Worm (Caenorhabditis elegans) whole organism, L1 larva: ENCODE results near the gene elo-3.
A peak's percentile ranks its signal among the peaks of the same experiment; 100 is the strongest.
"Not testable (repeated sequence)": the region's sequence is repeated elsewhere in the genome, so short reads cannot be mapped to it uniquely, and the experiment has no call there.

ENCODE experiments used
- F16B12.6 ChIP-seq: fragments of 150-350 bp; optimal IDR thresholded peaks from 2 replicates; lab custom pipeline; 2014; ENCODE audit warnings: missing biosample characterization, missing genetic modification characterization
- blmp-1 ChIP-seq: fragments of 150-350 bp; optimal IDR thresholded peaks from 2 replicates; lab custom pipeline; 2014; ENCODE audit warnings: missing biosample characterization, missing genetic modification characterization
- ceh-63 ChIP-seq: fragments of 200-800 bp; sonication (Bioruptor generic); optimal IDR thresholded peaks from 2 replicates; lab custom pipeline; 2018; ENCODE audit warnings: mild to moderate bottlenecking, missing genetic modification characterization, missing compliant biosample characterization
- ceh-82 ChIP-seq, 3 experiments: fragments of 150-350 bp in 1 of 3; sonication (generic microtip) in 2 of 3; optimal IDR thresholded peaks; 2 replicates each; lab custom pipeline; 2014 to 2017; ENCODE audit warnings: missing biosample characterization in 3 of 3, missing genetic modification characterization in 3 of 3
- ceh-90 ChIP-seq: sonication (generic microtip); optimal IDR thresholded peaks from 2 replicates; lab custom pipeline; 2016; ENCODE audit warnings: missing genetic modification characterization, missing compliant biosample characterization
- ces-1 ChIP-seq: fragments of 150-350 bp; optimal IDR thresholded peaks from 2 replicates; lab custom pipeline; 2014; ENCODE audit warnings: missing biosample characterization, missing genetic modification reagents, missing genetic modification characterization
- dsc-1 ChIP-seq: sonication (generic microtip); optimal IDR thresholded peaks from 2 replicates; lab custom pipeline; 2016; ENCODE audit warnings: mild to moderate bottlenecking, missing genetic modification characterization, missing compliant biosample characterization
- efl-1 ChIP-seq, 4 experiments: fragments of 150-350 bp; optimal IDR thresholded peaks in 3 of 4; peaks in 1 of 4; 1 replicate in 1 of 4; 2 replicates in 3 of 4; lab custom pipeline; 2014; ENCODE audit warnings: missing biosample characterization in 2 of 4, missing genetic modification characterization in 2 of 4, missing genetic modification reagents in 2 of 4
- egl-27 ChIP-seq, 2 experiments: fragments of 150-350 bp in 1 of 2; sonication (generic microtip); optimal IDR thresholded peaks; 3 replicates each; lab custom pipeline; 2017 to 2018; ENCODE audit warnings: missing biosample characterization in 2 of 2, missing genetic modification characterization in 2 of 2, missing genetic modification reagents in 2 of 2
- elt-2 ChIP-seq: sonication (generic microtip); optimal IDR thresholded peaks from 2 replicates; lab custom pipeline; 2016; ENCODE audit warnings: missing genetic modification characterization, mild to moderate bottlenecking, inconsistent platforms, missing compliant biosample characterization, missing genetic modification reagents
- ets-5 ChIP-seq: fragments of 200-800 bp; sonication (Bioruptor generic); IDR thresholded peaks from 2 replicates; pipeline ENCODE4 v1.3.6; 2022; ENCODE audit warnings: missing genetic modification characterization, missing compliant biosample characterization
- fkh-8 ChIP-seq: sonication (generic microtip); optimal IDR thresholded peaks from 2 replicates; lab custom pipeline; 2016; ENCODE audit warnings: mild to moderate bottlenecking, missing genetic modification characterization, missing compliant biosample characterization
- fos-1 ChIP-seq: fragments of 150-350 bp; optimal IDR thresholded peaks from 2 replicates; lab custom pipeline; 2014; ENCODE audit warnings: missing biosample characterization, missing genetic modification characterization
- hlh-17 ChIP-seq: fragments of 200-800 bp; sonication (Bioruptor generic); optimal IDR thresholded peaks from 2 replicates; lab custom pipeline; 2018; ENCODE audit warnings: missing genetic modification characterization, mild to moderate bottlenecking, missing compliant biosample characterization, moderate library complexity, borderline replicate concordance
- hlh-4 ChIP-seq: sonication (generic microtip); optimal IDR thresholded peaks from 2 replicates; lab custom pipeline; 2016; ENCODE audit warnings: mild to moderate bottlenecking, missing genetic modification characterization, missing compliant biosample characterization
- irx-1 ChIP-seq: sonication (generic microtip); optimal IDR thresholded peaks from 2 replicates; lab custom pipeline; 2016; ENCODE audit warnings: missing genetic modification characterization, missing compliant biosample characterization
- lin-14 ChIP-seq: fragments of 200-800 bp; sonication (Bioruptor generic); optimal IDR thresholded peaks from 2 replicates; lab custom pipeline; 2018; ENCODE audit warnings: mild to moderate bottlenecking, missing genetic modification characterization, moderate library complexity, missing compliant biosample characterization
- lin-39 ChIP-seq: fragments of 150-350 bp; optimal IDR thresholded peaks from 2 replicates; lab custom pipeline; 2014; ENCODE audit warnings: missing biosample characterization, missing genetic modification reagents, missing genetic modification characterization
- mab-9 ChIP-seq: fragments of 200-800 bp; sonication (Bioruptor generic); IDR thresholded peaks from 2 replicates; pipeline ENCODE4 v1.3.6; 2022; ENCODE audit warnings: missing genetic modification reagents, missing genetic modification characterization, missing compliant biosample characterization
- mdl-1 ChIP-seq, 2 experiments: fragments of 150-350 bp; optimal IDR thresholded peaks; 2 replicates each; lab custom pipeline; 2014 to 2017; ENCODE audit warnings: missing biosample characterization in 2 of 2, missing genetic modification characterization in 2 of 2, inconsistent platforms in 1 of 2
- mep-1 ChIP-seq: fragments of 150-350 bp; optimal IDR thresholded peaks from 2 replicates; lab custom pipeline; 2014; ENCODE audit warnings: missing biosample characterization, missing genetic modification characterization
- nhr-11 ChIP-seq: fragments of 150-350 bp; optimal IDR thresholded peaks from 2 replicates; lab custom pipeline; 2014; ENCODE audit warnings: missing biosample characterization, missing genetic modification characterization
- nhr-237 ChIP-seq: fragments of 150-350 bp; optimal IDR thresholded peaks from 2 replicates; lab custom pipeline; 2014; ENCODE audit warnings: missing biosample characterization, missing genetic modification characterization
- nhr-47 ChIP-seq: sonication (generic microtip); optimal IDR thresholded peaks from 2 replicates; lab custom pipeline; 2016; ENCODE audit warnings: mild to moderate bottlenecking, missing genetic modification characterization, moderate library complexity, missing compliant biosample characterization
- nhr-71 ChIP-seq: sonication (generic microtip); optimal IDR thresholded peaks from 2 replicates; lab custom pipeline; 2016; ENCODE audit warnings: mild to moderate bottlenecking, missing genetic modification characterization, moderate library complexity, missing compliant biosample characterization
- nhr-90 ChIP-seq: sonication (generic microtip); optimal IDR thresholded peaks from 2 replicates; lab custom pipeline; 2016; ENCODE audit warnings: mild to moderate bottlenecking, missing genetic modification characterization, missing compliant biosample characterization; ENCODE audit not compliant: poor library complexity
- pag-3 ChIP-seq: sonication (generic microtip); optimal IDR thresholded peaks from 2 replicates; lab custom pipeline; 2017; ENCODE audit warnings: missing genetic modification characterization, mild to moderate bottlenecking, missing compliant biosample characterization, antibody characterized with exemption, borderline replicate concordance; ENCODE audit not compliant: insufficient read depth
- pax-3 ChIP-seq: fragments of 200-800 bp; sonication (Bioruptor generic); optimal IDR thresholded peaks from 2 replicates; lab custom pipeline; 2018; ENCODE audit warnings: mild to moderate bottlenecking, missing genetic modification characterization, moderate library complexity, missing compliant biosample characterization
- rnt-1 ChIP-seq: sonication (generic microtip); optimal IDR thresholded peaks from 2 replicates; lab custom pipeline; 2016; ENCODE audit warnings: mild to moderate bottlenecking, missing genetic modification characterization, moderate library complexity, missing compliant biosample characterization
- skn-1 ChIP-seq: fragments of 150-350 bp; optimal IDR thresholded peaks from 2 replicates; lab custom pipeline; 2014; ENCODE audit warnings: missing biosample characterization, missing genetic modification characterization
- snpc-4 ChIP-seq: fragments of 150-350 bp; optimal IDR thresholded peaks from 2 replicates; lab custom pipeline; 2014; ENCODE audit warnings: missing biosample characterization, missing genetic modification characterization
- snu-23 ChIP-seq: sonication (generic microtip); optimal IDR thresholded peaks from 2 replicates; lab custom pipeline; 2016; ENCODE audit warnings: missing genetic modification characterization, missing compliant biosample characterization
- unc-86 ChIP-seq: sonication (generic microtip); optimal IDR thresholded peaks from 2 replicates; lab custom pipeline; 2016; ENCODE audit warnings: missing genetic modification characterization, missing compliant biosample characterization
- unc-98 ChIP-seq: fragments of 200-800 bp; sonication (Bioruptor generic); IDR thresholded peaks from 2 replicates; pipeline ENCODE4 v1.3.6; 2022; ENCODE audit warnings: missing genetic modification characterization, missing compliant biosample characterization
- vab-15 ChIP-seq: sonication (generic microtip); optimal IDR thresholded peaks from 2 replicates; lab custom pipeline; 2017; ENCODE audit warnings: missing genotype, mild to moderate bottlenecking, missing genetic modification characterization, missing compliant biosample characterization
- zag-1 ChIP-seq: fragments of 150-350 bp; optimal IDR thresholded peaks from 2 replicates; lab custom pipeline; 2014; ENCODE audit warnings: missing biosample characterization, missing genetic modification characterization

Gene elo-3

ce11 chrIV:7243913-7244312 lies 6.4 kb downstream of the elo-3 start, which contains the start of gene afmd-1:
Gene afmd-1, plus strand, starts transcription at chrIV:7244228.
- TF ChIP-seq rnt-1 (tag; lab: Kevin White, UChicago): no peak

ce11 chrIV:7245592-7245991 lies 8.1 kb downstream of the elo-3 start:
- TF ChIP-seq lin-39 (tag; lab: Kevin White, UChicago) (no peak), ces-1 (GFP tag; lab: Kevin White, UChicago) (no peak), ceh-63 (GFP tag; lab: Kevin White, UChicago) (no peak), hlh-4 (tag; lab: Kevin White, UChicago) (no peak), skn-1 (no peak), nhr-71 (tag; lab: Kevin White, UChicago) (no peak)

- TF ChIP-seq efl-1 (optimal IDR thresholded peaks at IDR 0.05; lab: Kevin White, UChicago) (no peak), efl-1 (GFP tag; optimal IDR thresholded peaks at IDR 0.05 in 1 of 2; lab: Kevin White, UChicago) (peak in 1 of 2 experiments; percentile 39), egl-27 (tag; optimal IDR thresholded peaks at IDR 0.05; lab: Kevin White, UChicago) (no peak)
Observed at ce11 chrIV:7246553-7246952, 9.0 kb downstream of the elo-3 start, which contains the start of gene col-114. Gene col-114, minus strand, starts transcription at chrIV:7246653.

ce11 chrIV:7247243-7247642 lies 9.7 kb downstream of the elo-3 start, which contains the start of gene D2024.1:
Gene D2024.1, plus strand, starts transcription at chrIV:7247543.
- TF ChIP-seq fkh-8, ceh-90, mab-9: not testable (repeated sequence)
- TF ChIP-seq, all 84 proteins: peak for 0; not testable (repeated sequence) for 84

DNA sequence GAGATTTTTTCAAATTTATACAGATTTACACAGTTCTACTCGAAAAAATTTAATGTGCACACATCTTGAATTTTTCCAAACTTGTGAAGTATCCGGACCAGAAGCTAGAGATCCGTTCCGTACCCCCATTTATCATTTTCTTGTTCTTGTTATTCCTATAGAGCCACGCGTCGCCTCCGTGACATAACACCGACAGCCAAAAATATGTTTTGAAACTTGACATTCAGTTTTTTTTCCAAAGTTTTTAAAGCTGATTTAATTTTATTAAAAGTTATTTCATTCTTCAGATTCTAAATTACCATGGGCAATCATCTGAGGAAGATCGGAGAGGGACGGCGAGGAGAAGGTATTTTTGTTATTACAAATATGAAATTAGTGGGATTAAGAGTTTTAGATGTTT lies 12.6 kb downstream of the elo-3 start, which contains the start of gene D2024.18:
Gene D2024.18, plus strand, starts transcription at position 301 of the 400 bp plus-strand sequence.
- TF ChIP-seq ets-5 (GFP tag; lab: Robert Waterston, UW) (no peak), mdl-1 (tag; optimal IDR thresholded peaks at IDR 0.05; lab: Kevin White, UChicago) (no peak), mab-9 (no peak), unc-86 (tag; lab: Kevin White, UChicago) (no peak), vab-15 (tag; lab: Kevin White, UChicago) (no peak), unc-98 (no peak), zag-1 (tag; lab: Kevin White, UChicago) (no peak), rnt-1 (tag; lab: Kevin White, UChicago) (no peak), hlh-17 (GFP tag; lab: Kevin White, UChicago) (no peak), irx-1 (tag; lab: Kevin White, UChicago) (no peak), egl-27 (tag; optimal IDR thresholded peaks at IDR 0.05; lab: Kevin White, UChicago) (no peak)

- no peak for TF ChIP-seq mdl-1 (tag; optimal IDR thresholded peaks at IDR 0.05; lab: Kevin White, UChicago)
- TF ChIP-seq snpc-4: peak; percentile 74
- TF ChIP-seq pax-3 (tag; lab: Kevin White, UChicago): no peak
- peak; percentile 9 for TF ChIP-seq rnt-1 (tag; lab: Kevin White, UChicago)
- TF ChIP-seq mep-1 (tag; lab: Kevin White, UChicago): no peak
- no peak for TF ChIP-seq pag-3 (tag; lab: Kevin White, UChicago)
Observed at ce11 chrIV:7253271-7253670, 15.8 kb downstream of the elo-3 start.

ce11 chrIV:7254690-7255089 lies 17.2 kb downstream of the elo-3 start, which contains the start of gene C06E4.5:
Gene C06E4.5, plus strand, starts transcription at chrIV:7254990.
- not testable (repeated sequence) for TF ChIP-seq nhr-11; vab-15 (tag; lab: Kevin White, UChicago); fos-1

DNA sequence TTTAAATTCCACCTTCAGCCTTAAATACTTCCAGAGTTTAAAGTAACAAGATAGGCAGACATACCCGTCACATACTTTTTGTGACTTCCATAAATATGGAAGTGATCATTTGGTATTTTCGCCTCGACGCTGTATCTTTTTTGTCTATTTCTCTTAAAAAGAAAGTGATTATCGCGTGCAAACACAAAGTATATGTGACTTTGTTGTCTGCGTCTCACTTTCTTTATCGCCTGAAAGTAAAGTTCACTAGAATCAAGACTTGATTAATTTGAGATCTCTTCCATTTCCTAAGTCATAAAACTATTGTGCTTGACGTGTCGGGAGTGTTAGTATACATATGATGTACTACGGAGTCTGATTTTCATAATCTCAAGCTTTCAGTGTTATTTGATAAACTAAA lies 20.7 kb downstream of the elo-3 start, which contains the start of gene C06E4.6:
Gene C06E4.6, minus strand, starts transcription at position 51 of the 400 bp plus-strand sequence.
- no peak for TF ChIP-seq F16B12.6 (tag; lab: Kevin White, UChicago)
- TF ChIP-seq nhr-47: peak; percentile 11
- no peak for TF ChIP-seq irx-1 (tag; lab: Kevin White, UChicago)
- no peak for TF ChIP-seq nhr-90 (tag; lab: Kevin White, UChicago)
- TF ChIP-seq vab-15 (tag; lab: Kevin White, UChicago): no peak
- peak; percentile 52 for TF ChIP-seq dsc-1 (tag; lab: Kevin White, UChicago)
- TF ChIP-seq elt-2 (tag; lab: Kevin White, UChicago): peak; percentile 10
- TF ChIP-seq blmp-1 (tag; lab: Kevin White, UChicago): peak; percentile 37
- TF ChIP-seq ceh-82 (tag; optimal IDR thresholded peaks at IDR 0.05; lab: Kevin White, UChicago): peak in 1 of 3 experiments; percentile 10
- TF ChIP-seq nhr-71 (tag; lab: Kevin White, UChicago): peak; percentile 50
- peak; percentile 32 for TF ChIP-seq snu-23
- peak; percentile 43 for TF ChIP-seq fkh-8
- TF ChIP-seq efl-1 (optimal IDR thresholded peaks at IDR 0.05; lab: Kevin White, UChicago): peak; percentile 28 to 40
- TF ChIP-seq efl-1 (GFP tag; optimal IDR thresholded peaks at IDR 0.05 in 1 of 2; lab: Kevin White, UChicago): peak in 1 of 2 experiments; percentile 12
- peak; percentile 19 for TF ChIP-seq rnt-1 (tag; lab: Kevin White, UChicago)
- TF ChIP-seq lin-14 (GFP tag; lab: Kevin White, UChicago): peak; percentile 77
- TF ChIP-seq nhr-237 (tag; lab: Kevin White, UChicago): peak; percentile 18
